Fruit fly (Drosophila melanogaster) whole organism, embryonic: ENCODE measurements around the gene CG15141.

Experiments
- Adf1 ChIP-seq: fragments of 200-800 bp; sonication (Bioruptor generic); IDR thresholded peaks from 2 replicates; pipeline ENCODE4 v1.3.6; 2022; ENCODE audit warnings: missing biosample characterization, missing genetic modification characterization
- B-H1 ChIP-seq: fragments of 200-800 bp; sonication (Bioruptor generic); IDR thresholded peaks from 3 replicates; pipeline ENCODE4 v1.3.6; 2022; ENCODE audit warnings: missing biosample characterization, missing genetic modification characterization
- B-H2 ChIP-seq: fragments of 200-800 bp; sonication (Bioruptor generic); optimal IDR thresholded peaks from 2 replicates; lab custom pipeline; 2018; ENCODE audit warnings: missing biosample characterization, mild to moderate bottlenecking, missing genetic modification characterization
- Bgb ChIP-seq: fragments of 200-800 bp; sonication (Bioruptor generic); IDR thresholded peaks from 2 replicates; pipeline ENCODE4 v1.3.6; 2022; ENCODE audit warnings: missing biosample characterization, missing genetic modification characterization; ENCODE audit not compliant: partially characterized antibody
- BtbVII ChIP-seq: fragments of 200-800 bp; sonication (Bioruptor generic); optimal IDR thresholded peaks from 3 replicates; lab custom pipeline; 2017; ENCODE audit warnings: missing biosample characterization, mild to moderate bottlenecking, missing genetic modification characterization
- C15 ChIP-seq: fragments of 200-800 bp; sonication (Bioruptor generic); IDR thresholded peaks from 3 replicates; pipeline ENCODE4 v1.3.6; 2022; ENCODE audit warnings: missing biosample characterization, missing genetic modification characterization
- CG10321 ChIP-seq: fragments of 200-800 bp; sonication (Bioruptor generic); IDR thresholded peaks from 2 replicates; pipeline ENCODE4 v1.3.6; 2022; ENCODE audit warnings: missing biosample characterization, missing genetic modification characterization
- CG1233 ChIP-seq: fragments of 200-800 bp; sonication (Bioruptor generic); optimal IDR thresholded peaks from 4 replicates; lab custom pipeline; 2018; ENCODE audit warnings: missing biosample characterization, mild to moderate bottlenecking, missing genetic modification characterization
- CG13123 ChIP-seq: fragments of 200-800 bp; sonication (Bioruptor generic); optimal IDR thresholded peaks from 2 replicates; lab custom pipeline; 2016; ENCODE audit warnings: missing biosample characterization, missing genetic modification characterization
- CG17612 ChIP-seq: fragments of 200-800 bp; sonication (Bioruptor generic); IDR thresholded peaks from 2 replicates; pipeline ENCODE4 v1.3.6; 2022; ENCODE audit warnings: missing biosample characterization, missing genetic modification characterization
- CG2116 ChIP-seq: fragments of 200-800 bp; sonication (Bioruptor generic); optimal IDR thresholded peaks from 3 replicates; lab custom pipeline; 2018; ENCODE audit warnings: missing biosample characterization, mild to moderate bottlenecking, missing genetic modification characterization
- CG2129 ChIP-seq: fragments of 200-800 bp; sonication (Bioruptor generic); IDR thresholded peaks from 2 replicates; pipeline ENCODE4 v1.3.6; 2022; ENCODE audit warnings: missing biosample characterization, missing genetic modification characterization; ENCODE audit not compliant: partially characterized antibody
- CG2889 ChIP-seq: fragments of 200-800 bp; sonication (Bioruptor generic); IDR thresholded peaks from 3 replicates; pipeline ENCODE4 v1.3.6; 2022; ENCODE audit warnings: missing biosample characterization, missing genetic modification characterization
- CG31224 ChIP-seq: fragments of 200-800 bp; sonication (Bioruptor generic); IDR thresholded peaks from 2 replicates; pipeline ENCODE4 v1.3.6; 2022; ENCODE audit warnings: missing biosample characterization, missing genetic modification characterization
- CG31365 ChIP-seq: fragments of 200-800 bp; sonication (Bioruptor generic); optimal IDR thresholded peaks from 2 replicates; lab custom pipeline; 2018; ENCODE audit warnings: missing biosample characterization, mild to moderate bottlenecking, missing genetic modification characterization
- CG32532 ChIP-seq: fragments of 200-800 bp; sonication (Bioruptor generic); IDR thresholded peaks from 2 replicates; pipeline ENCODE4 v1.3.6; 2022; ENCODE audit warnings: missing biosample characterization, missing genetic modification characterization
- CG34376 ChIP-seq: fragments of 200-800 bp; sonication (Bioruptor generic); optimal IDR thresholded peaks from 2 replicates; lab custom pipeline; 2018; ENCODE audit warnings: missing biosample characterization, mild to moderate bottlenecking, missing genetic modification characterization
- CG34422 ChIP-seq: fragments of 200-800 bp; sonication (Bioruptor generic); IDR thresholded peaks from 3 replicates; pipeline ENCODE4 v1.3.6; 2022; ENCODE audit warnings: missing biosample characterization, missing genetic modification characterization
- CG4328 ChIP-seq: fragments of 200-800 bp; sonication (Bioruptor generic); optimal IDR thresholded peaks from 3 replicates; lab custom pipeline; 2017; ENCODE audit warnings: missing biosample characterization, missing genetic modification reagents, missing genetic modification characterization
- CG43689 ChIP-seq: fragments of 200-800 bp; sonication (Bioruptor generic); IDR thresholded peaks from 2 replicates; pipeline ENCODE4 v1.3.6; 2022; ENCODE audit warnings: missing biosample characterization, missing genetic modification characterization
- CG4820 ChIP-seq: fragments of 200-800 bp; sonication (Bioruptor generic); optimal IDR thresholded peaks from 3 replicates; lab custom pipeline; 2016; ENCODE audit warnings: missing biosample characterization, missing genetic modification characterization
- Chrac-16 ChIP-seq: fragments of 200-800 bp; sonication (Bioruptor generic); optimal IDR thresholded peaks from 3 replicates; lab custom pipeline; 2016; ENCODE audit warnings: missing biosample characterization, missing genetic modification characterization
- CrebB ChIP-seq: fragments of 200-800 bp; sonication (Bioruptor generic); optimal IDR thresholded peaks from 3 replicates; lab custom pipeline; 2018; ENCODE audit warnings: missing biosample characterization, mild to moderate bottlenecking, missing genetic modification characterization
- MTF-1 ChIP-seq: fragments of 200-800 bp; sonication (Bioruptor generic); optimal IDR thresholded peaks from 2 replicates; lab custom pipeline; 2018; ENCODE audit warnings: missing biosample characterization, mild to moderate bottlenecking, missing genetic modification characterization, borderline replicate concordance
- NC2α ChIP-seq: fragments of 200-800 bp; sonication (Bioruptor generic); optimal IDR thresholded peaks from 2 replicates; lab custom pipeline; 2016; ENCODE audit warnings: missing biosample characterization, missing genetic modification characterization
- Side ChIP-seq: fragments of 200-800 bp; sonication (Bioruptor generic); optimal IDR thresholded peaks from 2 replicates; lab custom pipeline; 2016; ENCODE audit warnings: missing biosample characterization, missing genetic modification characterization
- YL-1 ChIP-seq: fragments of 200-800 bp; sonication (Bioruptor generic); optimal IDR thresholded peaks from 3 replicates; lab custom pipeline; 2017; ENCODE audit warnings: missing biosample characterization, mild to moderate bottlenecking, missing genetic modification characterization
- amos ChIP-seq: fragments of 200-800 bp; sonication (Bioruptor generic); IDR thresholded peaks from 2 replicates; pipeline ENCODE4 v1.3.6; 2022; ENCODE audit warnings: missing biosample characterization, missing genetic modification characterization; ENCODE audit not compliant: partially characterized antibody
- ara ChIP-seq: fragments of 200-800 bp; sonication (Bioruptor generic); IDR thresholded peaks from 2 replicates; pipeline ENCODE4 v1.3.6; 2022; ENCODE audit warnings: missing biosample characterization, missing genetic modification characterization
- crp ChIP-seq, 2 experiments: fragments of 200-800 bp; sonication (Bioruptor generic); optimal IDR thresholded peaks; 2 replicates in 1 of 2; 3 replicates in 1 of 2; lab custom pipeline; 2017; ENCODE audit warnings: missing biosample characterization in 2 of 2, missing genetic modification characterization in 2 of 2, mild to moderate bottlenecking in 1 of 2, moderate library complexity in 1 of 2
- dmrt11E ChIP-seq: fragments of 200-800 bp; sonication (Bioruptor generic); optimal IDR thresholded peaks from 3 replicates; lab custom pipeline; 2018; ENCODE audit warnings: missing biosample characterization, mild to moderate bottlenecking, missing genetic modification characterization, moderate library complexity
- ftz-f1 ChIP-seq: fragments of 200-800 bp; sonication (Bioruptor generic); optimal IDR thresholded peaks from 2 replicates; lab custom pipeline; 2016; ENCODE audit warnings: missing biosample characterization, missing genetic modification characterization
- gce ChIP-seq: fragments of 200-800 bp; sonication (Bioruptor generic); IDR thresholded peaks from 3 replicates; pipeline ENCODE4 v1.3.6; 2022; ENCODE audit warnings: missing biosample characterization, missing genetic modification characterization
- gfzf ChIP-seq: fragments of 200-800 bp; sonication (Bioruptor generic); optimal IDR thresholded peaks from 2 replicates; lab custom pipeline; 2016; ENCODE audit warnings: missing biosample characterization, mild to moderate bottlenecking, missing genetic modification characterization, moderate library complexity
- grau ChIP-seq: fragments of 200-800 bp; optimal IDR thresholded peaks from 3 replicates; lab custom pipeline; 2019; ENCODE audit warnings: missing biosample characterization, mild to moderate bottlenecking, missing genetic modification characterization, moderate library complexity
- her ChIP-seq: fragments of 200-800 bp; sonication (Bioruptor generic); optimal IDR thresholded peaks from 2 replicates; lab custom pipeline; 2016; ENCODE audit warnings: missing biosample characterization, missing genetic modification characterization
- hkb ChIP-seq, 2 experiments: fragments of 200-800 bp in 1 of 2; fragments of >200 bp in 1 of 2; sonication (Bioruptor generic) in 1 of 2; IDR thresholded peaks in 1 of 2; optimal IDR thresholded peaks in 1 of 2; 2 replicates each; pipeline versions ENCODE4 v1.3.6 to Lab custom; 2017 to 2022; ENCODE audit warnings: missing biosample characterization in 1 of 2, missing genetic modification characterization in 1 of 2
- lab ChIP-seq: fragments of 200-800 bp; sonication (Bioruptor generic); optimal IDR thresholded peaks from 3 replicates; lab custom pipeline; 2017; ENCODE audit warnings: missing biosample characterization, missing genetic modification characterization, mild to moderate bottlenecking, moderate library complexity, missing genetic modification reagents
- lola ChIP-seq, 3 experiments: fragments of >200 bp in 2 of 3; fragments of 200-800 bp in 1 of 3; sonication (Bioruptor generic) in 1 of 3; optimal IDR thresholded peaks; 2 replicates each; lab custom pipeline; 2017 to 2019; ENCODE audit warnings: missing biosample characterization in 3 of 3, missing genetic modification characterization in 3 of 3, mild to moderate bottlenecking in 1 of 3, moderate library complexity in 1 of 3
- mirr ChIP-seq: fragments of 200-800 bp; sonication (Bioruptor generic); optimal IDR thresholded peaks from 3 replicates; lab custom pipeline; 2018; ENCODE audit warnings: missing biosample characterization, mild to moderate bottlenecking, missing genetic modification characterization
- pros ChIP-seq: fragments of 200-800 bp; sonication (Bioruptor generic); optimal IDR thresholded peaks from 3 replicates; lab custom pipeline; 2019; ENCODE audit warnings: missing biosample characterization, mild to moderate bottlenecking, missing genetic modification characterization, moderate library complexity
- row ChIP-seq: fragments of 200-800 bp; sonication (Bioruptor generic); IDR thresholded peaks from 3 replicates; pipeline ENCODE4 v1.3.6; 2022; ENCODE audit warnings: missing biosample characterization, missing genetic modification characterization
- sens-2 ChIP-seq: fragments of 200-800 bp; sonication (Bioruptor generic); IDR thresholded peaks from 2 replicates; pipeline ENCODE4 v1.3.6; 2022; ENCODE audit warnings: missing biosample characterization, missing genetic modification characterization
- sima ChIP-seq: fragments of 200-800 bp; sonication (Bioruptor generic); optimal IDR thresholded peaks from 2 replicates; lab custom pipeline; 2016; ENCODE audit warnings: missing biosample characterization, missing genetic modification characterization
- sisA ChIP-seq: fragments of 200-800 bp; sonication (Bioruptor generic); IDR thresholded peaks from 2 replicates; pipeline ENCODE4 v1.3.6; 2022; ENCODE audit warnings: missing biosample characterization, missing genetic modification characterization
- stc ChIP-seq: fragments of 200-800 bp; sonication (Bioruptor generic); IDR thresholded peaks from 2 replicates; pipeline ENCODE4 v1.3.6; 2022; ENCODE audit warnings: missing biosample characterization, missing genetic modification characterization
- tio ChIP-seq: fragments of 200-800 bp; sonication (Bioruptor generic); optimal IDR thresholded peaks from 2 replicates; lab custom pipeline; 2017; ENCODE audit warnings: missing biosample characterization, missing genetic modification characterization, inconsistent platforms
- vfl ChIP-seq: fragments of 200-800 bp; sonication (Bioruptor generic); optimal IDR thresholded peaks from 2 replicates; lab custom pipeline; 2016; ENCODE audit warnings: missing biosample characterization, missing genetic modification characterization
- zen ChIP-seq: fragments of 200-800 bp; sonication (Bioruptor generic); optimal IDR thresholded peaks from 3 replicates; lab custom pipeline; 2018; ENCODE audit warnings: missing biosample characterization, mild to moderate bottlenecking, missing genetic modification characterization, moderate library complexity

CG15141 gene

DNA sequence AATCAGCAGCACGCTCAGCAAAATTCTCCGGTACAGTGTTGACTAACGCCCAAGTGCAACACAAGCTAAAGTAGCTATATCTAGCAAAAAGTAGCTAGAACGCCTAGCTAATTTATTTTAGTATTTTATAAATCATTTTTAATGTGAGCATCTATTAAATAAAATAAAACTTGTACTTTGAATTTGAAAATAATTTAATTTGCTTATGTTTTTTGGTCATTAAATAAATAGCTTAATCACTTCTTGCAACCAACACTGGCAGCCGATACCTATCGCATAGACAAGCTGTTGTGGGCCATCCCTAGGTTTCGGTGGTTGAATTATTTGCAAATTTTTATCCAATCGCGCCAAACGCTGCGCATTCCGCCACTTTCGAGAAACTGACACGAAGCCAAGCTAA, at the start of gene CG15141, which contains the start of gene Polr2J:
TSS of gene CG15141 (plus strand) at position 284 of the 400 bp plus-strand sequence.
TSS of gene Polr2J (minus strand) at position 49 of the 400 bp plus-strand sequence.
- no peak for TF ChIP-seq CG31365 (tag; lab: Kevin White, UChicago)
- peak; percentile 64; the same call in 1 of the 2 replicates for TF ChIP-seq stc (GFP tag; lab: Robert Waterston, UW)
- TF ChIP-seq sisA = peak; percentile 90
- peak; percentile 50; the same call in 1 of the 2 replicates for TF ChIP-seq CG17612 (GFP tag; lab: Robert Waterston, UW)
- TF ChIP-seq lola (GFP tag; optimal IDR thresholded peaks at IDR 0.05; lab: Kevin White, UChicago) = peak in 1 of 3 experiments; percentile 88
- 0 out of 3 replicates have a peak, but pooled peaks have one; percentile 9 for TF ChIP-seq gce (GFP tag; lab: Robert Waterston, UW)
- no peak for TF ChIP-seq MTF-1 (GFP tag; lab: Kevin White, UChicago)
- peak; percentile 80 for TF ChIP-seq Bgb (GFP tag; lab: Robert Waterston, UW)
- TF ChIP-seq CG34422 (GFP tag; lab: Robert Waterston, UW) = peak; percentile 82; the same call in 2 of the 3 replicates
- peak; percentile 69 for TF ChIP-seq CG13123 (GFP tag; lab: Kevin White, UChicago)
- no peak for TF ChIP-seq ftz-f1 (GFP tag; lab: Kevin White, UChicago)
- TF ChIP-seq crp (GFP tag; optimal IDR thresholded peaks at IDR 0.05; lab: Kevin White, UChicago) = peak in 1 of 2 experiments; percentile 81
- TF ChIP-seq zen (tag; lab: Kevin White, UChicago) = peak; percentile 94
- peak; percentile 84 for TF ChIP-seq amos (GFP tag; lab: Robert Waterston, UW)
- no peak for TF ChIP-seq mirr (GFP tag; lab: Kevin White, UChicago)
- TF ChIP-seq CG1233 (GFP tag; lab: Kevin White, UChicago) = peak; percentile 80
- 0 out of 2 replicates have a peak, but pooled peaks have one; percentile 35 for TF ChIP-seq CG10321 (GFP tag; lab: Robert Waterston, UW)
- TF ChIP-seq gfzf (GFP tag; lab: Kevin White, UChicago) = no peak
- peak; percentile 81; the same call in 2 of the 3 replicates for TF ChIP-seq C15
- TF ChIP-seq Chrac-16 (GFP tag; lab: Kevin White, UChicago) = peak; percentile 90
- TF ChIP-seq Adf1 (GFP tag; lab: Robert Waterston, UW) = peak; percentile 69
- TF ChIP-seq YL-1 (GFP tag; lab: Kevin White, UChicago) = peak; percentile 85
- peak; percentile 59 for TF ChIP-seq CrebB (tag; lab: Kevin White, UChicago)
- TF ChIP-seq CG2116 = peak; percentile 71
- peak; percentile 88 for TF ChIP-seq CG32532 (GFP tag; lab: Robert Waterston, UW)
- TF ChIP-seq hkb (optimal IDR thresholded peaks at IDR 0.05; lab: Kevin White, UChicago) = peak; percentile 65
- TF ChIP-seq hkb (GFP tag; IDR thresholded peaks at IDR 0.05; lab: Robert Waterston, UW) = peak; percentile 81
- TF ChIP-seq B-H1 = peak; percentile 72; the same call in 2 of the 3 replicates
- TF ChIP-seq CG2889 (GFP tag; lab: Robert Waterston, UW) = peak; percentile 63; the same call in 2 of the 3 replicates
- no peak for TF ChIP-seq sima (GFP tag; lab: Kevin White, UChicago)
- peak; percentile 65 for TF ChIP-seq tio (GFP tag; lab: Kevin White, UChicago)
- TF ChIP-seq row = peak; percentile 97
- TF ChIP-seq ara (GFP tag; lab: Robert Waterston, UW) = peak; percentile 80
- peak; percentile 76 for TF ChIP-seq CG34376 (GFP tag; lab: Kevin White, UChicago)
- TF ChIP-seq NC2α (GFP tag; lab: Kevin White, UChicago) = peak; percentile 5
- peak; percentile 86 for TF ChIP-seq dmrt11E
- TF ChIP-seq CG4328 (GFP tag; lab: Kevin White, UChicago) = peak; percentile 70
- peak; percentile 86 for TF ChIP-seq lab (GFP tag; lab: Kevin White, UChicago)
- no peak for TF ChIP-seq her (GFP tag; lab: Kevin White, UChicago)
- TF ChIP-seq CG31224 (GFP tag; lab: Robert Waterston, UW) = peak; percentile 73
- TF ChIP-seq B-H2 = peak; percentile 79
- TF ChIP-seq CG2129 (GFP tag; lab: Robert Waterston, UW) = peak; percentile 86
- TF ChIP-seq vfl = peak; percentile 66
- TF ChIP-seq CG4820 (GFP tag; lab: Kevin White, UChicago) = peak; percentile 83
- peak; percentile 17 for TF ChIP-seq BtbVII
- peak; percentile 88 for TF ChIP-seq grau
- no peak for TF ChIP-seq pros (GFP tag; lab: Kevin White, UChicago)
- TF ChIP-seq Side (GFP tag; lab: Kevin White, UChicago) = no peak
- no peak for TF ChIP-seq CG43689
- TF ChIP-seq sens-2 (GFP tag; lab: Robert Waterston, UW) = peak; percentile 56; the same call in 1 of the 2 replicates
